Fruit fly (Drosophila melanogaster) Kc167 (cell line): ENCODE measurements around the gene CG6891.

ENCODE experiments used
- Myc ChIP-seq: fragments of >200 bp; optimal IDR thresholded peaks from 2 replicates; lab custom pipeline; 2017; ENCODE audit warnings: missing external identifiers
- Sin3A ChIP-seq: fragments of >200 bp; optimal IDR thresholded peaks from 2 replicates; lab custom pipeline; 2018; ENCODE audit warnings: missing external identifiers
- h ChIP-seq: fragments of >200 bp; optimal IDR thresholded peaks from 3 replicates; lab custom pipeline; 2018; ENCODE audit warnings: missing external identifiers
- insv ChIP-seq: fragments of >200 bp; optimal IDR thresholded peaks from 3 replicates; lab custom pipeline; 2018; ENCODE audit warnings: missing external identifiers
- psq ChIP-seq: fragments of >200 bp; optimal IDR thresholded peaks from 2 replicates; lab custom pipeline; 2017; ENCODE audit warnings: missing external identifiers
- ttk ChIP-seq: sonication (Bioruptor generic); optimal IDR thresholded peaks from 2 replicates; lab custom pipeline; 2017; ENCODE audit warnings: missing external identifiers

Gene CG6891

dm6 chrX:18774818-18775343, at the start of gene CG6891:
CG6891 (plus strand) TSS chrX:18775228.
- TF ChIP-seq Sin3A (no peak), insv (no peak), ttk (lab: Kevin White, UChicago) (no peak), psq (lab: Kevin White, UChicago) (no peak), Myc (lab: Kevin White, UChicago) (no peak), h (lab: Kevin White, UChicago) (no peak)

- no peak for TF ChIP-seq h (lab: Kevin White, UChicago)
- TF ChIP-seq Myc (lab: Kevin White, UChicago) = no peak
- no peak for TF ChIP-seq insv
- no peak for TF ChIP-seq psq (lab: Kevin White, UChicago)
- no peak for TF ChIP-seq Sin3A
- TF ChIP-seq ttk (lab: Kevin White, UChicago) = no peak
These were observed 49.5 kb upstream of the CG6891 start, which contains the start of gene CG42302 for dm6 chrX:18725572-18725971. CG42302 (minus strand) TSS chrX:18725672.

- no peak for TF ChIP-seq Myc (lab: Kevin White, UChicago)
- no peak for TF ChIP-seq ttk (lab: Kevin White, UChicago)
- TF ChIP-seq Sin3A = no peak
- TF ChIP-seq insv = no peak
- TF ChIP-seq h (lab: Kevin White, UChicago) = no peak
- TF ChIP-seq psq (lab: Kevin White, UChicago) = no peak
These were observed 48.8 kb upstream of the CG6891 start, which contains the start of gene CCKLR-17D1 for dm6 chrX:18726270-18726669. CCKLR-17D1 (minus strand) TSS chrX:18726572.

- TF ChIP-seq Myc (lab: Kevin White, UChicago) = no peak
- TF ChIP-seq insv = no peak
- no peak for TF ChIP-seq psq (lab: Kevin White, UChicago)
- TF ChIP-seq ttk (lab: Kevin White, UChicago) = no peak
These were observed 35.2 kb upstream of the CG6891 start, which contains the start of gene CG6873 for dm6 chrX:18739795-18740194. CG6873 (minus strand) TSS chrX:18739895.

- TF ChIP-seq ttk (lab: Kevin White, UChicago) (no peak), Sin3A (no peak), psq (lab: Kevin White, UChicago) (no peak), Myc (lab: Kevin White, UChicago) (no peak), insv (no peak), h (lab: Kevin White, UChicago) (no peak)
These were observed 26.8 kb upstream of the CG6891 start, which contains the start of gene CG12609 for dm6 chrX:18748206-18748605. CG12609 (minus strand) TSS chrX:18748306.

- TF ChIP-seq psq (lab: Kevin White, UChicago) (no peak), Myc (lab: Kevin White, UChicago) (no peak), ttk (lab: Kevin White, UChicago) (no peak), Sin3A (no peak), h (lab: Kevin White, UChicago) (no peak), insv (no peak)
These were observed 3.7 kb upstream of the CG6891 start for dm6 chrX:18771356-18771755.

dm6 chrX:18771995-18772394, 3.0 kb upstream of the CG6891 start:
- no peak for TF ChIP-seq insv

- TF ChIP-seq Sin3A (no peak), psq (lab: Kevin White, UChicago) (no peak), ttk (lab: Kevin White, UChicago) (no peak), h (lab: Kevin White, UChicago) (no peak), Myc (lab: Kevin White, UChicago) (no peak), insv (no peak)
These were observed 1.2 kb upstream of the CG6891 start, which contains the start of gene CCKLR-17D3 for dm6 chrX:18773817-18774216. CCKLR-17D3 (minus strand) TSS chrX:18774027.

- TF ChIP-seq Myc (lab: Kevin White, UChicago) (no peak), psq (lab: Kevin White, UChicago) (no peak), h (lab: Kevin White, UChicago) (no peak), insv (no peak), Sin3A (no peak), ttk (lab: Kevin White, UChicago) (no peak)
These were observed 961 bp downstream of the CG6891 start for dm6 chrX:18775839-18776538.

- TF ChIP-seq psq (lab: Kevin White, UChicago) = no peak
- no peak for TF ChIP-seq ttk (lab: Kevin White, UChicago)
- TF ChIP-seq insv = no peak
- TF ChIP-seq h (lab: Kevin White, UChicago) = no peak
- TF ChIP-seq Myc (lab: Kevin White, UChicago) = no peak
- no peak for TF ChIP-seq Sin3A
These were observed 2.2 kb downstream of the CG6891 start for dm6 chrX:18776976-18777925.

- TF ChIP-seq h (lab: Kevin White, UChicago) (no peak), ttk (lab: Kevin White, UChicago) (no peak), Myc (lab: Kevin White, UChicago) (no peak), insv (no peak), psq (lab: Kevin White, UChicago) (no peak), Sin3A (no peak)
These were observed 4.6 kb downstream of the CG6891 start for dm6 chrX:18779662-18780061.

- TF ChIP-seq insv = no peak
- no peak for TF ChIP-seq psq (lab: Kevin White, UChicago)
- no peak for TF ChIP-seq Myc (lab: Kevin White, UChicago)
- no peak for TF ChIP-seq h (lab: Kevin White, UChicago)
- no peak for TF ChIP-seq Sin3A
- no peak for TF ChIP-seq ttk (lab: Kevin White, UChicago)
These were observed 5.2 kb downstream of the CG6891 start for dm6 chrX:18780260-18780659.
